Worm (Caenorhabditis elegans): ENCODE results near the gene ptr-19.

The ptr-19 gene

ce11 chrIII:10781553-10781952 lies at the start of gene ptr-19:
ptr-19 (plus strand) TSS chrIII:10781853.
- TF ChIP-seq lsy-2 (tag; optimal IDR thresholded peaks at IDR 0.05) = no peak
- TF ChIP-seq unc-98 (GFP tag; IDR thresholded peaks at IDR 0.05) = no peak
- TF ChIP-seq nhr-11 (tag; optimal IDR thresholded peaks at IDR 0.05) = no peak
- peak; percentile 47 for TF ChIP-seq nhr-85 (tag)
- TF ChIP-seq efl-1 (optimal IDR thresholded peaks at IDR 0.05) = no peak
- TF ChIP-seq efl-1 (GFP tag; optimal IDR thresholded peaks at IDR 0.05 in 1 of 2) = peak in 1 of 2 experiments; percentile 69

DNA sequence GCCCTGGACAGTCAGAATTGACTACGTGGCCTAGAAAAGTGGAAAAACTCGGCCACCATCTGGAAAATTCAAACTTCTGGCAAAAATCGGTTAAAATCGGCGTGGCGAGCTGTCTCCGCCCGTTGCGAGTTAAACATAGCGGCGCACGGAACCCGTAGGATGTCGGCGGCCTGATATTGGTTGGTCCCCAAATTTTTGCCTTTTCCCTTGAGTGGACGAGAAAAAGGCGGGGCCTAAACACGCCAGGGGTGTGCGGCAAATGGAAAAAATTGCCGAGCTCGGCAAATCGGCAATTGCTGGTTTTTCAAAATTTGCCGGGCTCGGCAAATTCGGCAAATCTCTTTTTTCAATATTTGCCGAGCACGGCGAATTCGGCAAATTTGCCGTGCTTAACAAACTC lies 48.4 kb upstream of the ptr-19 start:
- TF ChIP-seq sox-4 (tag; optimal IDR thresholded peaks at IDR 0.05) = no peak
- peak; percentile 1 for TF ChIP-seq snpc-4 (tag; optimal IDR thresholded peaks at IDR 0.05)

- TF ChIP-seq nhr-28 (tag; optimal IDR thresholded peaks at IDR 0.05) = no peak
- no peak for TF ChIP-seq dsc-1 (tag; optimal IDR thresholded peaks at IDR 0.05)
- no peak for TF ChIP-seq pax-3 (tag; optimal IDR thresholded peaks at IDR 0.05)
- peak; percentile 28 for TF ChIP-seq nhr-77 (tag; optimal IDR thresholded peaks at IDR 0.05)
- TF ChIP-seq lin-35 (GFP tag; optimal IDR thresholded peaks at IDR 0.05) = no peak
- TF ChIP-seq unc-30 (tag; optimal IDR thresholded peaks at IDR 0.05) = no peak
- peak; percentile 39 for TF ChIP-seq lin-14 (GFP tag; optimal IDR thresholded peaks at IDR 0.05)
- TF ChIP-seq hlh-4 (tag; optimal IDR thresholded peaks at IDR 0.05) = no peak
- TF ChIP-seq zip-4 (GFP tag; optimal IDR thresholded peaks at IDR 0.05) = no peak
- TF ChIP-seq skn-1 (tag; optimal IDR thresholded peaks at IDR 0.05) = peak; percentile 13
- peak; percentile 2 for TF ChIP-seq tbx-2 (tag; optimal IDR thresholded peaks at IDR 0.05)
- no peak for TF ChIP-seq efl-1 (optimal IDR thresholded peaks at IDR 0.05)
- TF ChIP-seq efl-1 (GFP tag; optimal IDR thresholded peaks at IDR 0.05 in 1 of 2) = peak in 1 of 2 experiments; percentile 47
Observed at ce11 chrIII:10734511-10735233, 47.0 kb upstream of the ptr-19 start.

- TF ChIP-seq unc-62 (GFP tag; optimal IDR thresholded peaks at IDR 0.05) = no peak
- peak in 1 of 6 experiments; percentile 4 for TF ChIP-seq elt-3 (tag; optimal IDR thresholded peaks at IDR 0.05)
- TF ChIP-seq efl-1 (optimal IDR thresholded peaks at IDR 0.05) = peak; percentile 11 to 35
- TF ChIP-seq efl-1 (GFP tag; optimal IDR thresholded peaks at IDR 0.05 in 1 of 2) = peak in 1 of 2 experiments; percentile 33
- peak; percentile 35 for TF ChIP-seq nhr-85 (tag)
- no peak for TF ChIP-seq mdl-1 (tag; optimal IDR thresholded peaks at IDR 0.05)
- TF ChIP-seq grh-1 (GFP tag; IDR thresholded peaks at IDR 0.05) = 0 out of 2 replicates have a peak, but pooled peaks have one; percentile 31
- TF ChIP-seq pax-3 (tag; optimal IDR thresholded peaks at IDR 0.05) = no peak
- TF ChIP-seq lin-14 (GFP tag; optimal IDR thresholded peaks at IDR 0.05) = peak; percentile 47
- peak; percentile 76 for TF ChIP-seq blmp-1 (tag; optimal IDR thresholded peaks at IDR 0.05)
- TF ChIP-seq lin-35 (GFP tag; optimal IDR thresholded peaks at IDR 0.05) = peak in 1 of 2 experiments; percentile 26
Observed at ce11 chrIII:10736322-10736985, 45.2 kb upstream of the ptr-19 start.

- TF ChIP-seq efl-1 (optimal IDR thresholded peaks at IDR 0.05) (no peak), efl-1 (GFP tag; optimal IDR thresholded peaks at IDR 0.05 in 1 of 2) (peak in 1 of 2 experiments; percentile 25), ceh-8 (GFP tag; optimal IDR thresholded peaks at IDR 0.05) (no peak), ces-1 (GFP tag; optimal IDR thresholded peaks at IDR 0.05) (no peak)
Observed at ce11 chrIII:10738081-10738480, 43.6 kb upstream of the ptr-19 start.

DNA sequence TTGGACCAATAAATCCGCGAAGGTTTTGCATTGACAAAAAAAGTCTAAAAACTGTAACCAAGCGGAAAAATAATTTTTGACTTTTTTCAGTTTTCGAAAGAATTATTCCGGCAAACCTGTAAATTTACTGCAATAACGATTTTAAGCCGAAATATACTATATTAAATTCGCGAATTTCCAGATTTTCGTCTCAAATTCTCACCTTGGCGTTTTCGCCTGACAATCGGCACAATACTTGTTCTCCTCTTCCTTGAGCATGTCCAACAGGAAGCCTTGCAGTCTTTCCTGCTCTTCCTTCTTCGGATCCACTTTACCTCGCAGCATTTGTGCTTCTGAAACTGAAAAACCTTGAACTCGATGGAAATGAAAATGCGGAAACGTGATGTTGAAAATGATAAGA lies 42.2 kb upstream of the ptr-19 start, which contains the start of gene smap-1:
TSS of gene smap-1 (minus strand) at position 338 of the 400 bp plus-strand sequence.
- TF ChIP-seq efl-1 (optimal IDR thresholded peaks at IDR 0.05) = no peak
- TF ChIP-seq efl-1 (GFP tag; optimal IDR thresholded peaks at IDR 0.05 in 1 of 2) = peak in 1 of 2 experiments; percentile 89
- no peak for TF ChIP-seq lin-14 (GFP tag; optimal IDR thresholded peaks at IDR 0.05)

ce11 chrIII:10739902-10740301 lies 41.8 kb upstream of the ptr-19 start:
- TF ChIP-seq dpl-1 (GFP tag; optimal IDR thresholded peaks at IDR 0.05) (peak in 2 of 3 experiments; percentile 35 to 66), elt-3 (tag; optimal IDR thresholded peaks at IDR 0.05) (no peak), grh-1 (GFP tag; IDR thresholded peaks at IDR 0.05) (no peak), vab-15 (tag; optimal IDR thresholded peaks at IDR 0.05) (no peak), nhr-84 (tag; optimal IDR thresholded peaks at IDR 0.05) (no peak), jun-1 (tag; optimal IDR thresholded peaks at IDR 0.05) (peak; percentile 4), unc-30 (tag; optimal IDR thresholded peaks at IDR 0.05) (no peak), aly-2 (tag; optimal IDR thresholded peaks at IDR 0.05) (no peak), ama-1 (optimal IDR thresholded peaks at IDR 0.05) (peak; percentile 39), lin-39 (tag; optimal IDR thresholded peaks at IDR 0.05) (no peak), mep-1 (tag; optimal IDR thresholded peaks at IDR 0.05) (peak; percentile 53), fkh-8 (tag; optimal IDR thresholded peaks at IDR 0.05) (peak; percentile 71), snu-23 (GFP tag; optimal IDR thresholded peaks at IDR 0.05) (peak; percentile 71), nhr-71 (tag; optimal IDR thresholded peaks at IDR 0.05) (peak; percentile 65), lin-13 (GFP tag; optimal IDR thresholded peaks at IDR 0.05) (no peak), hlh-4 (tag; optimal IDR thresholded peaks at IDR 0.05) (no peak)
